Worm (Caenorhabditis elegans) whole organism, L4 larva: ENCODE results near the gene perm-3.

Experiments
- D1046.2 ChIP-seq: fragments of 200-800 bp; sonication (Bioruptor generic); IDR thresholded peaks from 2 replicates; pipeline ENCODE4 v1.3.6; 2022; ENCODE audit warnings: missing genetic modification characterization, missing compliant biosample characterization
- F49E8.2 ChIP-seq: sonication (generic microtip); optimal IDR thresholded peaks from 2 replicates; lab custom pipeline; 2016; ENCODE audit warnings: missing compliant biosample characterization, mild to moderate bottlenecking, missing genetic modification characterization, borderline replicate concordance
- T20F7.1 ChIP-seq: fragments of 200-800 bp; sonication (Bioruptor generic); optimal IDR thresholded peaks from 2 replicates; lab custom pipeline; 2018; ENCODE audit warnings: mild to moderate bottlenecking, missing genetic modification characterization, missing compliant biosample characterization
- Y48G9A.11 ChIP-seq: fragments of 200-800 bp; sonication (Bioruptor generic); IDR thresholded peaks from 2 replicates; pipeline ENCODE4 v1.3.6; 2022; ENCODE audit warnings: missing genetic modification reagents, missing genetic modification characterization, missing compliant biosample characterization
- Y75B8A.6 ChIP-seq: fragments of 200-800 bp; sonication (Bioruptor generic); IDR thresholded peaks from 2 replicates; pipeline ENCODE4 v1.3.6; 2022; ENCODE audit warnings: missing genetic modification reagents, missing genetic modification characterization, missing compliant biosample characterization
- ZK337.2 ChIP-seq: fragments of 200-800 bp; sonication (Bioruptor generic); IDR thresholded peaks from 2 replicates; pipeline ENCODE4 v1.3.6; 2022; ENCODE audit warnings: missing genetic modification reagents, missing genetic modification characterization, missing compliant biosample characterization
- aha-1 ChIP-seq: fragments of 150-350 bp; peaks from one replicate; lab custom pipeline; 2014; ENCODE audit warnings: missing biosample characterization, missing genetic modification characterization
- ama-1 ChIP-seq: fragments of 150-350 bp; optimal IDR thresholded peaks from 2 replicates; lab custom pipeline; 2014; ENCODE audit warnings: inconsistent platforms, mixed read lengths
- attf-4 ChIP-seq: sonication (generic microtip); optimal IDR thresholded peaks from 3 replicates; lab custom pipeline; 2017; ENCODE audit warnings: missing biosample characterization, missing genetic modification characterization
- ceh-20 ChIP-seq: fragments of 200-800 bp; sonication (Bioruptor generic); IDR thresholded peaks from 2 replicates; pipeline ENCODE4 v1.3.6; 2022; ENCODE audit warnings: missing genetic modification reagents, missing genetic modification characterization, missing compliant biosample characterization
- ceh-28 ChIP-seq: fragments of 150-350 bp; optimal IDR thresholded peaks from 2 replicates; lab custom pipeline; 2014; ENCODE audit warnings: missing biosample characterization, missing genetic modification reagents, missing genetic modification characterization
- ceh-32 ChIP-seq: sonication (generic microtip); optimal IDR thresholded peaks from 2 replicates; lab custom pipeline; 2016; ENCODE audit warnings: mild to moderate bottlenecking, missing genetic modification characterization, missing compliant biosample characterization; ENCODE audit not compliant: poor library complexity
- ceh-62 ChIP-seq: sonication (generic microtip); optimal IDR thresholded peaks from 2 replicates; lab custom pipeline; 2017; ENCODE audit warnings: missing biosample characterization, missing genetic modification characterization
- cey-2 ChIP-seq: sonication (generic microtip); optimal IDR thresholded peaks from 3 replicates; lab custom pipeline; 2017; ENCODE audit warnings: missing genetic modification characterization, mild to moderate bottlenecking, missing compliant biosample characterization, antibody characterized with exemption, borderline replicate concordance; ENCODE audit not compliant: insufficient read depth
- ctbp-1 ChIP-seq: fragments of 200-800 bp; sonication (Bioruptor generic); IDR thresholded peaks from 2 replicates; pipeline ENCODE4 v1.3.6; 2022; ENCODE audit warnings: missing genetic modification reagents, missing genetic modification characterization, missing compliant biosample characterization
- daf-12 ChIP-seq: fragments of 150-350 bp; optimal IDR thresholded peaks from 2 replicates; lab custom pipeline; 2014; ENCODE audit warnings: missing biosample characterization, missing genetic modification reagents, missing genetic modification characterization
- daf-16 ChIP-seq, 3 experiments: sonication (generic microtip); optimal IDR thresholded peaks; 2 replicates each; lab custom pipeline; 2016 to 2017; ENCODE audit warnings: missing genetic modification characterization in 3 of 3, missing genetic modification reagents in 3 of 3, mild to moderate bottlenecking in 2 of 3, missing compliant biosample characterization in 2 of 3, missing biosample characterization in 1 of 3, moderate library complexity in 1 of 3
- daf-8 ChIP-seq: fragments of 200-800 bp; sonication (Bioruptor generic); IDR thresholded peaks from 2 replicates; pipeline ENCODE4 v1.3.6; 2022; ENCODE audit warnings: missing genetic modification characterization, missing compliant biosample characterization
- dmd-6 ChIP-seq: fragments of 200-800 bp; sonication (Bioruptor generic); IDR thresholded peaks from 2 replicates; pipeline ENCODE4 v1.3.6; 2022; ENCODE audit warnings: missing genetic modification reagents, missing genetic modification characterization, missing compliant biosample characterization
- duxl-1 ChIP-seq: sonication (generic microtip); optimal IDR thresholded peaks from 2 replicates; lab custom pipeline; 2016; ENCODE audit warnings: mild to moderate bottlenecking, missing genetic modification characterization, moderate library complexity, missing compliant biosample characterization; ENCODE audit not compliant: poor library complexity
- egl-43 ChIP-seq: fragments of 200-800 bp; sonication (Bioruptor generic); IDR thresholded peaks from 2 replicates; pipeline ENCODE4 v1.3.6; 2022; ENCODE audit warnings: missing genetic modification reagents, missing genetic modification characterization, missing compliant biosample characterization
- fos-1 ChIP-seq: fragments of 150-350 bp; optimal IDR thresholded peaks from 2 replicates; lab custom pipeline; 2014; ENCODE audit warnings: missing biosample characterization, missing genetic modification characterization
- hlh-30 ChIP-seq: sonication (generic microtip); optimal IDR thresholded peaks from 2 replicates; lab custom pipeline; 2017; ENCODE audit warnings: antibody characterized with exemption, mild to moderate bottlenecking, missing genetic modification characterization, missing compliant biosample characterization; ENCODE audit not compliant: insufficient read depth
- lim-7 ChIP-seq: fragments of 200-800 bp; sonication (Bioruptor generic); IDR thresholded peaks from 2 replicates; pipeline ENCODE4 v1.3.6; 2022; ENCODE audit warnings: missing genetic modification characterization, missing compliant biosample characterization
- lin-1 ChIP-seq: fragments of 200-800 bp; sonication (Bioruptor generic); IDR thresholded peaks from 2 replicates; pipeline ENCODE4 v1.3.6; 2022; ENCODE audit warnings: missing genetic modification reagents, missing genetic modification characterization, missing compliant biosample characterization
- lin-15B ChIP-seq: fragments of 150-350 bp; sonication (generic microtip); optimal IDR thresholded peaks from 3 replicates; lab custom pipeline; 2014; ENCODE audit warnings: missing biosample characterization, missing genetic modification characterization
- lin-38 ChIP-seq: fragments of 200-800 bp; sonication (Bioruptor generic); IDR thresholded peaks from 2 replicates; pipeline ENCODE4 v1.3.6; 2022; ENCODE audit warnings: missing genetic modification reagents, missing genetic modification characterization, missing compliant biosample characterization
- lin-39 ChIP-seq: fragments of 150-350 bp; optimal IDR thresholded peaks from 2 replicates; lab custom pipeline; 2014; ENCODE audit warnings: missing biosample characterization, missing genetic modification reagents, missing genetic modification characterization
- lsy-2 ChIP-seq, 2 experiments: fragments of 150-350 bp in 1 of 2; sonication (generic microtip) in 1 of 2; optimal IDR thresholded peaks; 2 replicates each; lab custom pipeline; 2014 to 2017; ENCODE audit warnings: missing biosample characterization in 2 of 2, missing genetic modification characterization in 2 of 2
- madf-5 ChIP-seq, 2 experiments: fragments of 200-800 bp; sonication (Bioruptor generic); IDR thresholded peaks; 2 replicates each; pipeline ENCODE4 v1.3.6; 2022; ENCODE audit warnings: missing compliant biosample characterization in 2 of 2, missing genetic modification characterization in 2 of 2
- mdl-1 ChIP-seq, 2 experiments: fragments of 150-350 bp in 1 of 2; sonication (generic microtip) in 1 of 2; optimal IDR thresholded peaks; 2 replicates each; lab custom pipeline; 2014 to 2017; ENCODE audit warnings: missing biosample characterization in 2 of 2, missing genetic modification characterization in 2 of 2
- nhr-102 ChIP-seq: sonication (generic microtip); optimal IDR thresholded peaks from 2 replicates; lab custom pipeline; 2016; ENCODE audit warnings: mild to moderate bottlenecking, missing genetic modification characterization, moderate library complexity, missing compliant biosample characterization
- nhr-11 ChIP-seq: fragments of 150-350 bp; optimal IDR thresholded peaks from 2 replicates; lab custom pipeline; 2014; ENCODE audit warnings: missing biosample characterization, missing genetic modification characterization
- nhr-237 ChIP-seq: sonication (generic microtip); optimal IDR thresholded peaks from 2 replicates; lab custom pipeline; 2017; ENCODE audit warnings: missing biosample characterization, missing genetic modification characterization
- nhr-6 ChIP-seq: fragments of 150-350 bp; optimal IDR thresholded peaks from 2 replicates; lab custom pipeline; 2014; ENCODE audit warnings: missing biosample characterization, missing genetic modification characterization
- sdz-12 ChIP-seq: fragments of 200-800 bp; sonication (Bioruptor generic); optimal IDR thresholded peaks from 2 replicates; lab custom pipeline; 2018; ENCODE audit warnings: mild to moderate bottlenecking, missing genetic modification characterization, missing compliant biosample characterization
- snpc-1.2 ChIP-seq: fragments of 200-800 bp; sonication (Bioruptor generic); IDR thresholded peaks from 2 replicates; pipeline ENCODE4 v1.3.6; 2022; ENCODE audit warnings: missing genetic modification reagents, missing genetic modification characterization, missing compliant biosample characterization
- tra-1 ChIP-seq: fragments of 200-800 bp; sonication (Bioruptor generic); IDR thresholded peaks from 2 replicates; pipeline ENCODE4 v1.3.6; 2022; ENCODE audit warnings: missing genetic modification reagents, missing genetic modification characterization, missing compliant biosample characterization
- unc-39 ChIP-seq: sonication (generic microtip); optimal IDR thresholded peaks from 2 replicates; lab custom pipeline; 2017; ENCODE audit warnings: missing biosample characterization, missing genetic modification characterization
- zfp-3 ChIP-seq: fragments of 200-800 bp; sonication (Bioruptor generic); conservative IDR thresholded peaks from 2 replicates; pipeline ENCODE4 v1.3.6; 2022; ENCODE audit warnings: missing genetic modification reagents, missing genetic modification characterization, missing compliant biosample characterization
- ztf-7 ChIP-seq: fragments of 150-350 bp; optimal IDR thresholded peaks from 2 replicates; lab custom pipeline; 2014; ENCODE audit warnings: missing biosample characterization, missing genetic modification characterization

perm-3 gene

DNA sequence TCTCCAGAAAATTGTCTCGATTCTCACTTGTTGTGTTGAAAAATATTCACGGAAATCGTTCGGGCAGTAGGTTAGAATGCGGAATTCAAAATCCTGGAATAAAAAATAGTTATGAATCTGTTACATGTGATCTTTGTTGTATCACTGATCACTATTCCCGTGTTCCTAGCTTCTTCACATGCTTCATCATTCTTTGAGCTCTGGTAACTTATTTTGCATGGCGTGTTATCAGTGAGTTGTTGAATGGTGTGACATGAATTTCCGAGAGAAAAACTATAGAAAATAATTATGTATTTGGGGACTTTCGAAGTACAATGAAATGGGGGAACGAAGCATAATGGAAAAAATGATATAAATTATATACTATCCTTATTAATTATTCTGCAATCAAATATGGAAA is 1.0 kb downstream of the perm-3 start (continued):
- no peak for TF ChIP-seq ceh-32 (tag; lab: Kevin White, UChicago)
- TF ChIP-seq attf-4, result no peak
- TF ChIP-seq lsy-2 (tag; optimal IDR thresholded peaks at IDR 0.05; lab: Kevin White, UChicago), result no peak
- no peak for TF ChIP-seq T20F7.1 (GFP tag; lab: Kevin White, UChicago)
- no peak for TF ChIP-seq mdl-1 (tag; optimal IDR thresholded peaks at IDR 0.05; lab: Kevin White, UChicago)
- no peak for TF ChIP-seq ctbp-1 (GFP tag; lab: Robert Waterston, UW)
- TF ChIP-seq fos-1 (tag; lab: Kevin White, UChicago), result no peak
- no peak for TF ChIP-seq Y75B8A.6 (GFP tag; lab: Robert Waterston, UW)
- peak; percentile 62 for TF ChIP-seq hlh-30 (tag; lab: Kevin White, UChicago)
- TF ChIP-seq daf-16 (GFP tag; optimal IDR thresholded peaks at IDR 0.05; lab: Kevin White, UChicago), result no peak
- TF ChIP-seq daf-16 (tag; optimal IDR thresholded peaks at IDR 0.05; lab: Kevin White, UChicago), result peak; percentile 76
- TF ChIP-seq nhr-102, result no peak
- TF ChIP-seq ceh-20 (GFP tag; lab: Robert Waterston, UW), result no peak
- TF ChIP-seq ama-1 (lab: Kevin White, UChicago), result peak; percentile 53
- TF ChIP-seq nhr-237 (tag; lab: Kevin White, UChicago), result no peak
- TF ChIP-seq lin-39, result no peak
- TF ChIP-seq daf-12, result no peak
- no peak for TF ChIP-seq lin-15B (tag; lab: Kevin White, UChicago)
- no peak for TF ChIP-seq unc-39 (tag; lab: Kevin White, UChicago)
- TF ChIP-seq ceh-28 (tag; lab: Kevin White, UChicago), result no peak
- TF ChIP-seq tra-1 (GFP tag; lab: Robert Waterston, UW), result no peak
- TF ChIP-seq duxl-1 (tag; lab: Kevin White, UChicago), result peak; percentile 31
- no peak for TF ChIP-seq nhr-11 (tag; lab: Kevin White, UChicago)

DNA sequence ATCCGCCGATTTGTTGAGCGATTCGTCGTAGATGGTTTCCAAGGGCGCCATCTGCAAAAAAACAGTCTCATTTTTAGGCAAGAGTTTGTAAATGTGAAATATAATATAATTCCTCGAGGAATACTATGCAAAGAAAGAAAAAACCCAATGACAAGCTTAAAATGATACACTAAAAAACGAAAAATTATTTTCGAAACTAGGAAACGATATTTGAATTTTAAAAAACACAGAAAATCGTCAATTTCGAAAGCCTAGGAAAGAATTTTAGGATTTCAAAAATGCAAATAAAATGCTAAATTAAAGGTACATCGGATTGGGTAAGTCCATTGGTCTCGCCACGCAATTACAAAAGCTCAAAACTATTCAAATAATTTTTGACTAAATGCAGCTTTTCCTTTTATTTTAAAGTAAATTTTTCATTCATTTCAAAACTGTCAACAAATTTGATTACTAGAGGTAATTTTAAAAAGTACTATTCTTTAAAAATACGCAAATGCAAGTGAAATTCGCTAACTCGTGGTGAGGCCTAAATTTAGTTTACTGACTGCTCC is 3.0 kb downstream of the perm-3 start, which contains the start of the genes htp-1 and ZK616.5:
Gene htp-1, minus strand, starts transcription at position 51 of the 551 bp plus-strand sequence.
Gene ZK616.5, plus strand, starts transcription at position 423 of the 551 bp plus-strand sequence.
- TF ChIP-seq sdz-12 (GFP tag; lab: Kevin White, UChicago), result no peak
- no peak for TF ChIP-seq lin-1 (GFP tag; lab: Robert Waterston, UW)
- TF ChIP-seq mdl-1 (tag; optimal IDR thresholded peaks at IDR 0.05; lab: Kevin White, UChicago), result no peak
- no peak for TF ChIP-seq dmd-6 (GFP tag; lab: Robert Waterston, UW)
- TF ChIP-seq lim-7, result no peak
- TF ChIP-seq lin-38 (GFP tag; lab: Robert Waterston, UW), result no peak
- no peak for TF ChIP-seq nhr-6
- no peak for TF ChIP-seq daf-12
- no peak for TF ChIP-seq ztf-7 (tag; lab: Kevin White, UChicago)
- no peak for TF ChIP-seq daf-8 (GFP tag; lab: Robert Waterston, UW)
- TF ChIP-seq zfp-3, result no peak
- TF ChIP-seq egl-43 (GFP tag; lab: Robert Waterston, UW), result no peak
- no peak for TF ChIP-seq ceh-62

DNA sequence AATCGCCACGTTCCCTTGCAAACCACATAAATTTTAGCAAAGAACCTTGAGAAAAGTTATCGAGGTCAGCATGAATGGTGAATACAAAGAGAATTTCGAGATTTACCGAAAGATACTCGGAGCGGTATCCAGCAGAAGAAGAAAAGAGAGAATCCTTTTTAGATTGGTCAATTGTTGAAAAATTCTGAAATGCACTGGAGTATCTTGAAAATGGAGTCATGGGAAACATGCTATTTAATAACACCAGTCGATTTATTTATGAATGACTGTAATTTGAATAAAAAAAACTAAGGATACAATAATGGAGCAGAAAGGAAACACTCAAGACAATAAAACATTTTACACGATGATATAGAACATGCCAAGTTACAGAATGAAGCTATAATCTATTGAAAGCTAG is 4.7 kb downstream of the perm-3 start:
- TF ChIP-seq ZK337.2 (GFP tag; lab: Robert Waterston, UW) (no peak), F49E8.2 (tag; lab: Kevin White, UChicago) (peak; percentile 56), aha-1 (peak; percentile 85), ctbp-1 (GFP tag; lab: Robert Waterston, UW) (no peak), lin-38 (GFP tag; lab: Robert Waterston, UW) (0 out of 2 replicates have a peak, but pooled peaks have one; percentile 22), madf-5 (GFP tag; IDR thresholded peaks at IDR 0.05; lab: Robert Waterston, UW) (0 out of 4 replicates have a peak, but pooled peaks of 1 of the 2 experiments have one; percentile 26), snpc-1.2 (GFP tag; lab: Robert Waterston, UW) (peak; percentile 84), Y48G9A.11 (GFP tag; lab: Robert Waterston, UW) (peak; percentile 42; the same call in 1 of the 2 replicates), cey-2 (tag; lab: Kevin White, UChicago) (no peak), D1046.2 (GFP tag; lab: Robert Waterston, UW) (no peak)
